Fruit fly (Drosophila melanogaster) whole organism, adult: ENCODE measurements around the gene PolE1.

Experiments
- CG11617 ChIP-seq: fragments of 200-800 bp; sonication (Bioruptor generic); optimal IDR thresholded peaks from 2 replicates; lab custom pipeline; 2017; ENCODE audit warnings: mild to moderate bottlenecking, missing biosample characterization, missing genetic modification reagents, missing genetic modification characterization
- CG14711 ChIP-seq: fragments of 200-800 bp; sonication (Bioruptor generic); optimal IDR thresholded peaks from 2 replicates; lab custom pipeline; 2018; ENCODE audit warnings: missing biosample characterization, mild to moderate bottlenecking, missing genetic modification characterization, moderate library complexity
- CG7045 ChIP-seq: fragments of 200-800 bp; sonication (Bioruptor generic); optimal IDR thresholded peaks from 2 replicates; lab custom pipeline; 2017; ENCODE audit warnings: missing biosample characterization, mild to moderate bottlenecking, missing genetic modification characterization
- Clk ChIP-seq: fragments of 200-800 bp; sonication (Bioruptor generic); optimal IDR thresholded peaks from 2 replicates; lab custom pipeline; 2017; ENCODE audit warnings: missing biosample characterization, missing genetic modification characterization
- Crg-1 ChIP-seq: fragments of 200-800 bp; sonication (Bioruptor generic); optimal IDR thresholded peaks from 2 replicates; lab custom pipeline; 2016; ENCODE audit warnings: missing biosample characterization, missing genetic modification characterization
- Hr96 ChIP-seq: fragments of 200-800 bp; sonication (Bioruptor generic); optimal IDR thresholded peaks from 2 replicates; lab custom pipeline; 2016; ENCODE audit warnings: missing biosample characterization, missing genetic modification characterization
- Mnt ChIP-seq: fragments of 200-800 bp; sonication (Bioruptor generic); optimal IDR thresholded peaks from 2 replicates; lab custom pipeline; 2016; ENCODE audit warnings: missing biosample characterization, mild to moderate bottlenecking, missing genetic modification characterization
- bab1 ChIP-seq: fragments of 200-800 bp; sonication (Bioruptor generic); optimal IDR thresholded peaks from 3 replicates; lab custom pipeline; 2019; ENCODE audit warnings: missing biosample characterization, mild to moderate bottlenecking, missing genetic modification characterization, moderate library complexity
- cic ChIP-seq: fragments of 200-800 bp; sonication (Bioruptor generic); optimal IDR thresholded peaks from 2 replicates; lab custom pipeline; 2017; ENCODE audit warnings: missing biosample characterization, mild to moderate bottlenecking, missing genetic modification characterization, moderate library complexity
- cnc ChIP-seq, 2 experiments: fragments of >200 bp; optimal IDR thresholded peaks; 2 replicates each; lab custom pipeline; 2017
- ovo ChIP-seq: fragments of 200-800 bp; sonication (Bioruptor generic); optimal IDR thresholded peaks from 2 replicates; lab custom pipeline; 2016; ENCODE audit warnings: missing biosample characterization, missing genetic modification characterization
- pad ChIP-seq: fragments of 200-800 bp; sonication (Bioruptor generic); optimal IDR thresholded peaks from 3 replicates; lab custom pipeline; 2017; ENCODE audit warnings: missing biosample characterization, missing genetic modification characterization, mild to moderate bottlenecking, moderate library complexity, missing genetic modification reagents

dm6 chr3R:23331280-23331679 is 16.6 kb upstream of the PolE1 start:
- no peak for TF ChIP-seq Hr96 (GFP tag; lab: Kevin White, UChicago)
- TF ChIP-seq CG11617 (GFP tag; lab: Kevin White, UChicago): no peak
- no peak for TF ChIP-seq cic (GFP tag; lab: Kevin White, UChicago)
- TF ChIP-seq ovo (GFP tag; lab: Kevin White, UChicago): no peak
- no peak for TF ChIP-seq Clk
- TF ChIP-seq pad (GFP tag; lab: Kevin White, UChicago): peak; percentile 6
- no peak for TF ChIP-seq CG14711 (tag; lab: Kevin White, UChicago)
- TF ChIP-seq bab1 (GFP tag; lab: Kevin White, UChicago): peak; percentile 64
- TF ChIP-seq Crg-1 (GFP tag; lab: Kevin White, UChicago): no peak
- no peak for TF ChIP-seq CG7045 (GFP tag; lab: Kevin White, UChicago)
- no peak for TF ChIP-seq Mnt (GFP tag; lab: Kevin White, UChicago)
- TF ChIP-seq cnc (optimal IDR thresholded peaks at IDR 0.05; lab: Kevin White, UChicago): no peak
